Worm (Caenorhabditis elegans) whole organism, midembryonic: ENCODE results near the gene ZC204.13.

Experiments
- cog-1 ChIP-seq: sonication (generic microtip); optimal IDR thresholded peaks from 2 replicates; lab custom pipeline; 2016; ENCODE audit warnings: missing genetic modification characterization, missing compliant biosample characterization
- flt-1 ChIP-seq: fragments of 200-800 bp; sonication (Bioruptor generic); IDR thresholded peaks from 2 replicates; pipeline ENCODE4 v1.3.6; 2022; ENCODE audit warnings: missing genetic modification characterization, missing compliant biosample characterization
- ztf-29 ChIP-seq: fragments of 200-800 bp; sonication (Bioruptor generic); IDR thresholded peaks from 2 replicates; pipeline ENCODE4 v1.3.6; 2022; ENCODE audit warnings: missing genetic modification reagents, missing genetic modification characterization, missing compliant biosample characterization

- no peak for TF ChIP-seq flt-1 (GFP tag; lab: Robert Waterston, UW)
- TF ChIP-seq ztf-29 (GFP tag; lab: Robert Waterston, UW), result no peak
- TF ChIP-seq cog-1, result no peak
These were observed 35.1 kb downstream of the ZC204.13 start, which contains the start of gene C08E3.14 for ce11 chrII:1625666-1626065.
